Fruit fly (Drosophila melanogaster) whole organism, prepupa: ENCODE results near the gene Polr1B.

Experiments used
- Blimp-1 ChIP-seq: fragments of 200-800 bp; sonication (Bioruptor generic); optimal IDR thresholded peaks from 3 replicates; lab custom pipeline; 2017; ENCODE audit warnings: missing biosample characterization, missing genetic modification characterization, mild to moderate bottlenecking, moderate library complexity, missing genetic modification reagents
- CG10631 ChIP-seq: fragments of 200-800 bp; sonication (Bioruptor generic); optimal IDR thresholded peaks from 2 replicates; lab custom pipeline; 2016; ENCODE audit warnings: missing biosample characterization, missing genetic modification characterization
- CG10669 ChIP-seq: fragments of 200-800 bp; sonication (Bioruptor generic); optimal IDR thresholded peaks from 3 replicates; lab custom pipeline; 2018; ENCODE audit warnings: missing biosample characterization, mild to moderate bottlenecking, missing genetic modification characterization, moderate library complexity
- CG11294 ChIP-seq: fragments of 200-800 bp; sonication (Bioruptor generic); IDR thresholded peaks from 2 replicates; pipeline ENCODE4 v1.3.6; 2022; ENCODE audit warnings: missing biosample characterization, missing genetic modification characterization
- CG11762 ChIP-seq: fragments of 200-800 bp; sonication (Bioruptor generic); optimal IDR thresholded peaks from 3 replicates; lab custom pipeline; 2016; ENCODE audit warnings: missing biosample characterization, missing genetic modification characterization; ENCODE audit not compliant: insufficient read depth
- CG11902 ChIP-seq: fragments of 200-800 bp; sonication (Bioruptor generic); optimal IDR thresholded peaks from 3 replicates; lab custom pipeline; 2016; ENCODE audit warnings: missing biosample characterization, missing genetic modification characterization
- CG15336 ChIP-seq: fragments of 200-800 bp; sonication (Bioruptor generic); IDR thresholded peaks from 2 replicates; pipeline ENCODE4 v1.3.6; 2022; ENCODE audit warnings: missing biosample characterization, missing genetic modification characterization
- CG1621 ChIP-seq: fragments of 200-800 bp; sonication (Bioruptor generic); optimal IDR thresholded peaks from 3 replicates; lab custom pipeline; 2018; ENCODE audit warnings: missing biosample characterization, mild to moderate bottlenecking, missing genetic modification characterization
- CG16779 ChIP-seq: fragments of 200-800 bp; sonication (Bioruptor generic); optimal IDR thresholded peaks from 3 replicates; lab custom pipeline; 2017; ENCODE audit warnings: missing biosample characterization, mild to moderate bottlenecking, missing genetic modification characterization
- CG3032 ChIP-seq: fragments of 200-800 bp; optimal IDR thresholded peaks from 2 replicates; lab custom pipeline; 2019; ENCODE audit warnings: missing biosample characterization, mild to moderate bottlenecking, missing genetic modification characterization, moderate library complexity
- CG32006 ChIP-seq: fragments of 200-800 bp; sonication (Bioruptor generic); optimal IDR thresholded peaks from 3 replicates; lab custom pipeline; 2017; ENCODE audit warnings: missing biosample characterization, mild to moderate bottlenecking, missing genetic modification characterization
- CG34406 ChIP-seq: fragments of 200-800 bp; sonication (Bioruptor generic); optimal IDR thresholded peaks from 3 replicates; lab custom pipeline; 2016; ENCODE audit warnings: missing biosample characterization, missing genetic modification characterization
- CG3919 ChIP-seq: fragments of 200-800 bp; sonication (Bioruptor generic); optimal IDR thresholded peaks from 3 replicates; lab custom pipeline; 2016; ENCODE audit warnings: missing biosample characterization, missing genetic modification characterization
- CG4318 ChIP-seq: fragments of 200-800 bp; sonication (Bioruptor generic); optimal IDR thresholded peaks from 3 replicates; lab custom pipeline; 2017; ENCODE audit warnings: missing biosample characterization, mild to moderate bottlenecking, missing genetic modification characterization
- CG6276 ChIP-seq: fragments of 200-800 bp; sonication (Bioruptor generic); optimal IDR thresholded peaks from 2 replicates; lab custom pipeline; 2017; ENCODE audit warnings: missing biosample characterization, mild to moderate bottlenecking, missing genetic modification characterization
- CG6808 ChIP-seq: fragments of 200-800 bp; sonication (Bioruptor generic); optimal IDR thresholded peaks from 3 replicates; lab custom pipeline; 2017; ENCODE audit warnings: missing biosample characterization, missing genetic modification characterization, mild to moderate bottlenecking, moderate library complexity, missing genetic modification reagents
- CG7368 ChIP-seq: fragments of 200-800 bp; sonication (Bioruptor generic); optimal IDR thresholded peaks from 3 replicates; lab custom pipeline; 2016; ENCODE audit warnings: missing biosample characterization, missing genetic modification characterization
- CG8119 ChIP-seq: fragments of 200-800 bp; sonication (Bioruptor generic); IDR thresholded peaks from 3 replicates; pipeline ENCODE4 v1.3.6; 2022; ENCODE audit warnings: missing biosample characterization, missing genetic modification characterization
- Eip75B ChIP-seq: fragments of 200-800 bp; sonication (Bioruptor generic); optimal IDR thresholded peaks from 3 replicates; lab custom pipeline; 2016; ENCODE audit warnings: missing biosample characterization, missing genetic modification characterization
- Eip78C ChIP-seq: fragments of 200-800 bp; sonication (Bioruptor generic); peaks from one replicate; lab custom pipeline; 2016; ENCODE audit warnings: missing biosample characterization, missing genetic modification characterization
- Eip93F ChIP-seq: fragments of 200-800 bp; sonication (Bioruptor generic); optimal IDR thresholded peaks from 2 replicates; lab custom pipeline; 2016; ENCODE audit warnings: missing biosample characterization, mild to moderate bottlenecking, missing genetic modification characterization
- Ets21C ChIP-seq: fragments of 200-800 bp; sonication (Bioruptor generic); optimal IDR thresholded peaks from 3 replicates; lab custom pipeline; 2016; ENCODE audit warnings: missing biosample characterization, missing genetic modification characterization
- Ets96B ChIP-seq: fragments of 200-800 bp; optimal IDR thresholded peaks from 2 replicates; lab custom pipeline; 2019; ENCODE audit warnings: missing biosample characterization, mild to moderate bottlenecking, missing genetic modification characterization, moderate library complexity
- Gug ChIP-seq: fragments of 200-800 bp; sonication (Bioruptor generic); IDR thresholded peaks from 2 replicates; pipeline ENCODE4 v1.3.6; 2022; ENCODE audit warnings: missing biosample characterization, missing genetic modification characterization
- Hr38 ChIP-seq: sonication (Bioruptor generic); optimal IDR thresholded peaks from 2 replicates; lab custom pipeline; 2016; ENCODE audit warnings: missing biosample characterization, missing genetic modification characterization
- Hr39 ChIP-seq: fragments of 200-800 bp; sonication (Bioruptor generic); optimal IDR thresholded peaks from 2 replicates; lab custom pipeline; 2016; ENCODE audit warnings: missing biosample characterization, missing genetic modification characterization
- Hr4 ChIP-seq: fragments of 200-800 bp; sonication (Bioruptor generic); optimal IDR thresholded peaks from 3 replicates; lab custom pipeline; 2016; ENCODE audit warnings: missing biosample characterization, missing genetic modification characterization
- Lpt ChIP-seq: fragments of 200-800 bp; sonication (Bioruptor generic); optimal IDR thresholded peaks from 3 replicates; lab custom pipeline; 2016; ENCODE audit warnings: missing biosample characterization, missing genetic modification characterization
- OdsH ChIP-seq: fragments of 200-800 bp; sonication (Bioruptor generic); optimal IDR thresholded peaks from 3 replicates; lab custom pipeline; 2016; ENCODE audit warnings: missing biosample characterization, missing genetic modification characterization
- Sox102F ChIP-seq: fragments of 200-800 bp; sonication (Bioruptor generic); optimal IDR thresholded peaks from 2 replicates; lab custom pipeline; 2016; ENCODE audit warnings: missing biosample characterization, mild to moderate bottlenecking, missing genetic modification characterization
- Sox15 ChIP-seq: fragments of 200-800 bp; sonication (Bioruptor generic); optimal IDR thresholded peaks from 3 replicates; lab custom pipeline; 2016; ENCODE audit warnings: missing biosample characterization, missing genetic modification characterization
- cyc ChIP-seq: fragments of 200-800 bp; sonication (Bioruptor generic); optimal IDR thresholded peaks from 3 replicates; lab custom pipeline; 2016; ENCODE audit warnings: missing biosample characterization, missing genetic modification characterization
- dac ChIP-seq: fragments of 200-800 bp; sonication (Bioruptor generic); optimal IDR thresholded peaks from 2 replicates; lab custom pipeline; 2017; ENCODE audit warnings: missing biosample characterization, mild to moderate bottlenecking, missing genetic modification characterization
- dsx ChIP-seq: fragments of 200-800 bp; optimal IDR thresholded peaks from 3 replicates; lab custom pipeline; 2019; ENCODE audit warnings: missing biosample characterization, mild to moderate bottlenecking, missing genetic modification characterization, moderate library complexity; ENCODE audit not compliant: poor library complexity, severe bottlenecking
- eg ChIP-seq: fragments of 200-800 bp; sonication (Bioruptor generic); IDR thresholded peaks from 3 replicates; pipeline ENCODE4 v1.3.6; 2022; ENCODE audit warnings: missing biosample characterization, missing genetic modification characterization
- esn ChIP-seq: fragments of 200-800 bp; sonication (Bioruptor generic); optimal IDR thresholded peaks from 2 replicates; lab custom pipeline; 2016; ENCODE audit warnings: missing biosample characterization, mild to moderate bottlenecking, missing genetic modification characterization, moderate library complexity
- fd85E ChIP-seq: fragments of 200-800 bp; sonication (Bioruptor generic); optimal IDR thresholded peaks from 3 replicates; lab custom pipeline; 2016; ENCODE audit warnings: missing biosample characterization, missing genetic modification characterization
- fkh ChIP-seq: fragments of 200-800 bp; sonication (Bioruptor generic); optimal IDR thresholded peaks from 3 replicates; lab custom pipeline; 2017; ENCODE audit warnings: missing biosample characterization, mild to moderate bottlenecking, missing genetic modification characterization, moderate library complexity
- lz ChIP-seq: fragments of 200-800 bp; sonication (Bioruptor generic); optimal IDR thresholded peaks from 3 replicates; lab custom pipeline; 2016; ENCODE audit warnings: missing biosample characterization, missing genetic modification characterization
- net ChIP-seq: fragments of 200-800 bp; sonication (Bioruptor generic); optimal IDR thresholded peaks from 3 replicates; lab custom pipeline; 2016; ENCODE audit warnings: missing biosample characterization, missing genetic modification characterization
- salr ChIP-seq, 2 experiments: fragments of 200-800 bp; sonication (Bioruptor generic); optimal IDR thresholded peaks; 3 replicates each; lab custom pipeline; 2016 to 2018; ENCODE audit warnings: missing biosample characterization in 2 of 2, missing genetic modification characterization in 2 of 2, mild to moderate bottlenecking in 1 of 2
- spab ChIP-seq: fragments of 200-800 bp; sonication (Bioruptor generic); optimal IDR thresholded peaks from 2 replicates; lab custom pipeline; 2017; ENCODE audit warnings: missing biosample characterization, mild to moderate bottlenecking, missing genetic modification characterization, missing genetic modification reagents
- ss ChIP-seq, 2 experiments: fragments of 200-800 bp; sonication (Bioruptor generic); optimal IDR thresholded peaks; 2 replicates in 1 of 2; 3 replicates in 1 of 2; lab custom pipeline; 2017 to 2018; ENCODE audit warnings: mild to moderate bottlenecking in 2 of 2, missing biosample characterization in 2 of 2, missing genetic modification characterization in 2 of 2, moderate library complexity in 1 of 2
- svp ChIP-seq: fragments of 200-800 bp; sonication (Bioruptor generic); peaks from one replicate; lab custom pipeline; 2016; ENCODE audit warnings: missing biosample characterization, missing genetic modification characterization
- topi ChIP-seq: fragments of 200-800 bp; sonication (Bioruptor generic); optimal IDR thresholded peaks from 3 replicates; lab custom pipeline; 2016; ENCODE audit warnings: missing biosample characterization, missing genetic modification characterization
- vri ChIP-seq: fragments of 200-800 bp; sonication (Bioruptor generic); optimal IDR thresholded peaks from 3 replicates; lab custom pipeline; 2016; ENCODE audit warnings: missing biosample characterization, mild to moderate bottlenecking, missing genetic modification characterization

Gene Polr1B

dm6 chr2L:419620-420184, 15.6 kb downstream of the Polr1B start, which contains the start of the genes CG13690 and RpLP1 (continued):
- TF ChIP-seq esn (peak; percentile 86), CG16779 (tag; lab: Kevin White, UChicago) (peak; percentile 69), CG8119 (GFP tag; lab: Robert Waterston, UW) (no peak; the same call in 2 of the 3 replicates), Eip78C (peak; percentile 94), Hr38 (GFP tag; lab: Kevin White, UChicago) (no peak), net (peak; percentile 76), Ets96B (tag; lab: Kevin White, UChicago) (peak; percentile 39), dsx (GFP tag; lab: Kevin White, UChicago) (peak; percentile 19), CG1621 (tag; lab: Kevin White, UChicago) (peak; percentile 63), CG15336 (0 out of 2 replicates have a peak, but pooled peaks have one; percentile 23), CG34406 (peak; percentile 71), svp (peak; percentile 59), ss (GFP tag; optimal IDR thresholded peaks at IDR 0.05; lab: Kevin White, UChicago) (peak; percentile 73 to 82), Eip75B (GFP tag; lab: Kevin White, UChicago) (peak; percentile 76), Gug (GFP tag; lab: Robert Waterston, UW) (no peak), CG10669 (peak; percentile 43), Eip93F (peak; percentile 4), Hr4 (GFP tag; lab: Kevin White, UChicago) (no peak), salr (GFP tag; optimal IDR thresholded peaks at IDR 0.05; lab: Kevin White, UChicago) (peak; percentile 4 to 38), CG7368 (peak; percentile 69), CG10631 (no peak), Hr39 (peak; percentile 42), eg (peak; percentile 63; the same call in 2 of the 3 replicates), CG11902 (GFP tag; lab: Kevin White, UChicago) (no peak), spab (GFP tag; lab: Kevin White, UChicago) (peak; percentile 18), Blimp-1 (peak; percentile 42), fd85E (GFP tag; lab: Kevin White, UChicago) (peak; percentile 63), Lpt (GFP tag; lab: Kevin White, UChicago) (no peak), CG3032 (tag; lab: Kevin White, UChicago) (peak; percentile 56), CG6808 (peak; percentile 71)

- TF ChIP-seq vri (peak; percentile 78), CG32006 (GFP tag; lab: Kevin White, UChicago) (no peak), CG16779 (tag; lab: Kevin White, UChicago) (no peak), net (no peak), CG4318 (no peak), Eip75B (GFP tag; lab: Kevin White, UChicago) (no peak), topi (GFP tag; lab: Kevin White, UChicago) (peak; percentile 24), Ets21C (no peak), CG3919 (GFP tag; lab: Kevin White, UChicago) (peak; percentile 38), fkh (GFP tag; lab: Kevin White, UChicago) (peak; percentile 90), dac (no peak), esn (peak; percentile 44), Gug (GFP tag; lab: Robert Waterston, UW) (no peak), CG10631 (no peak), svp (peak; percentile 72), spab (GFP tag; lab: Kevin White, UChicago) (no peak), CG11762 (GFP tag; lab: Kevin White, UChicago) (no peak), CG10669 (no peak), OdsH (GFP tag; lab: Kevin White, UChicago) (no peak), dsx (GFP tag; lab: Kevin White, UChicago) (peak; percentile 89), Sox102F (GFP tag; lab: Kevin White, UChicago) (no peak), Ets96B (tag; lab: Kevin White, UChicago) (no peak), CG15336 (no peak), Sox15 (GFP tag; lab: Kevin White, UChicago) (no peak), CG6808 (no peak), CG11902 (GFP tag; lab: Kevin White, UChicago) (no peak), CG6276 (GFP tag; lab: Kevin White, UChicago) (no peak), Lpt (GFP tag; lab: Kevin White, UChicago) (no peak), Eip93F (no peak), cyc (GFP tag; lab: Kevin White, UChicago) (peak; percentile 3), CG3032 (tag; lab: Kevin White, UChicago) (no peak), eg (no peak), salr (GFP tag; optimal IDR thresholded peaks at IDR 0.05; lab: Kevin White, UChicago) (no peak), lz (GFP tag; lab: Kevin White, UChicago) (peak; percentile 35), CG11294 (GFP tag; lab: Robert Waterston, UW) (no peak)
Measured at dm6 chr2L:421119-421821, 17.2 kb downstream of the Polr1B start, which contains the start of the genes CG11885 and CG13692. CG11885 (minus strand) TSS chr2L:421450. CG13692 (plus strand) TSS chr2L:421771.
